Worm (Caenorhabditis elegans): ENCODE data around the gene T21C12.4.

The T21C12.4 gene

DNA sequence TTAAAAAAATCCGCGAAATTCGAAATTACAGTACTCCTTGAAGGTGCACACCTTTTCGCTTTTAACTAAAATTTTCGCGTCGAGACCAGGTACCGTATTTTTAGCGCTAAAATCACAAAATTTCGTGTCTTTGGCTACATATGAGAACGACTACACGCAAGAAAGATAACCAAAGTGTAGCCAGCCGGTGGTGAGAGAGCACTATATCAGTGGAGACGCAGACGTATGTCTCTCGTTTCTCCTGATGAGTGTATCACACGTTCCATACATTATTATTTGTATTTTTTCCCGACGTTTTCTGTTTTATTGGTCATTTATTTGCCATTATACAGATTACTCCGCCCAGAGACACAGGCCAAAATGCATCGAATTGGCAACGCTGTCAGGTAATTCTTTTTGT, 8.1 kb upstream of the T21C12.4 start, which contains the start of gene acdh-11 (continued):
- no peak for TF ChIP-seq ceh-28 (tag; optimal IDR thresholded peaks at IDR 0.05)
- TF ChIP-seq unc-130 (GFP tag; optimal IDR thresholded peaks at IDR 0.05) = no peak
- no peak for TF ChIP-seq Y105C5A.15 (GFP tag; IDR thresholded peaks at IDR 0.05)
- TF ChIP-seq hlh-30 (tag; optimal IDR thresholded peaks at IDR 0.05; ENCODE audit: insufficient read depth) = peak; percentile 56
- TF ChIP-seq nhr-28 (tag; optimal IDR thresholded peaks at IDR 0.05) = peak; percentile 98
- TF ChIP-seq ctbp-1 (GFP tag; IDR thresholded peaks at IDR 0.05) = no peak
- TF ChIP-seq spr-1 (tag; optimal IDR thresholded peaks at IDR 0.05) = no peak
- no peak for TF ChIP-seq nhr-111 (GFP tag; optimal IDR thresholded peaks at IDR 0.05)
- TF ChIP-seq mxl-3 (GFP tag; optimal IDR thresholded peaks at IDR 0.05) = peak; percentile 55
- no peak for TF ChIP-seq Y75B8A.6 (GFP tag; IDR thresholded peaks at IDR 0.05)
- TF ChIP-seq dmd-8 (GFP tag; IDR thresholded peaks at IDR 0.05) = no peak
- peak; percentile 35 for TF ChIP-seq nhr-102 (tag; optimal IDR thresholded peaks at IDR 0.05)
- no peak for TF ChIP-seq rbr-2 (tag; optimal IDR thresholded peaks at IDR 0.05)
- no peak for TF ChIP-seq lin-15B (tag; optimal IDR thresholded peaks at IDR 0.05)
- no peak for TF ChIP-seq tag-97 (GFP tag; IDR thresholded peaks at IDR 0.05)
- TF ChIP-seq vab-7 (GFP tag; IDR thresholded peaks at IDR 0.05) = no peak
- no peak for TF ChIP-seq lin-29 (GFP tag; IDR thresholded peaks at IDR 0.05)
- peak in 1 of 2 experiments; percentile 2 for TF ChIP-seq hif-1 (tag; optimal IDR thresholded peaks at IDR 0.05)
- TF ChIP-seq madf-9 (GFP tag; conservative IDR thresholded peaks at IDR 0.05) = no peak
- TF ChIP-seq zfp-3 (GFP tag; conservative IDR thresholded peaks at IDR 0.05) = no peak
- TF ChIP-seq F10B5.3 (tag; optimal IDR thresholded peaks at IDR 0.05) = no peak
- no peak for TF ChIP-seq lin-1 (GFP tag; IDR thresholded peaks at IDR 0.05)
- TF ChIP-seq nhr-77 (tag; optimal IDR thresholded peaks at IDR 0.05) = peak; percentile 14

DNA sequence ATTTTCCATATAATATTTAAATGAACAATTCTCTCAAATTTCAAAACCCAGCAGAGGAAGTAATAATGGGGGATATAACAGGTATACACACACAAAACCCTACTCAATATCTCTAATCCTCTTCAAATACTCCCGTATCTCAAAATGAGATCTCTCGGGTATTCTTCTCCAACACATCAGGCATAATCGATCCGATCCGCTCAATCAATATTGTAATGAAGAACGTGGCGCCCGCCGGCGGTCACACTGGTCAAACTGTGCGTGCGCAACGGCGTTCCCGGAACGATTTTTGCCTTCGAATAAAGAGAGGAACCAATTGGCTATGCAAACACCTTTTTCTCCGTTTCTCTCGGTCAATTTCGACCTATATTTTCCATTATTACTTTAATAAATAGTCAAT, 4.7 kb upstream of the T21C12.4 start:
- TF ChIP-seq ceh-28 (tag; optimal IDR thresholded peaks at IDR 0.05) (peak; percentile 23), madf-5 (GFP tag; IDR thresholded peaks at IDR 0.05) (no peak)

DNA sequence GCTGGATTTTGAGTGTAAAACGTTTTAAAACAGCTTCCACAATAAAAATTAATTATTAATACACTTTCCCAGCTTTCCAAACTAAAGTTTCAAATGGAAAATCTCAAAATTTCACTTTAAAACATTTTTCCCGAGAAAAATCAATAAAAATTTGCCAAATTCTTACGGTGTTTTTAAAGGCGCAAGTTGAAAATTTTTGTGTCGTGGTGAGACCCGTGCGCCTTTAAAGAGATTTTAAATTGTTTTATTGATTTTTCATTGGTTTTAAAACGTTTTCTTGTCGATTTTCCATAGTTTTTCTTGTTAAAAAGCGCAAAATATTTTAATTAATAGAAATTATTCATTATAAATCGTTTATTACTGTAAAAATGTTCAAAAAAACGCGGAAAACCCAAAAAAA, 4.1 kb upstream of the T21C12.4 start, which contains the start of gene Y45F3A.1:
Y45F3A.1 (minus strand) TSS at position 12 of the 400 bp plus-strand sequence.
- no peak for TF ChIP-seq ceh-32 (tag; optimal IDR thresholded peaks at IDR 0.05; ENCODE audit: poor library complexity)
- TF ChIP-seq nhr-11 (tag; optimal IDR thresholded peaks at IDR 0.05) = no peak
- TF ChIP-seq egl-43 (GFP tag; IDR thresholded peaks at IDR 0.05) = no peak
- TF ChIP-seq lin-13 (GFP tag; optimal IDR thresholded peaks at IDR 0.05) = no peak
- TF ChIP-seq attf-4 (tag; optimal IDR thresholded peaks at IDR 0.05) = no peak
- no peak for TF ChIP-seq fkh-10 (GFP tag; optimal IDR thresholded peaks at IDR 0.05)
- TF ChIP-seq ZK337.2 (GFP tag; IDR thresholded peaks at IDR 0.05) = no peak
- TF ChIP-seq ztf-11 (tag; optimal IDR thresholded peaks at IDR 0.05) = no peak
- no peak for TF ChIP-seq zip-2 (tag; optimal IDR thresholded peaks at IDR 0.05)
- TF ChIP-seq lim-7 (GFP tag; IDR thresholded peaks at IDR 0.05) = no peak
- TF ChIP-seq nhr-41 (GFP tag; IDR thresholded peaks at IDR 0.05) = no peak
- no peak for TF ChIP-seq T26A8.4 (GFP tag; IDR thresholded peaks at IDR 0.05)
- no peak for TF ChIP-seq ztf-7 (tag; optimal IDR thresholded peaks at IDR 0.05)
- TF ChIP-seq Y48G9A.11 (GFP tag; IDR thresholded peaks at IDR 0.05) = no peak

DNA sequence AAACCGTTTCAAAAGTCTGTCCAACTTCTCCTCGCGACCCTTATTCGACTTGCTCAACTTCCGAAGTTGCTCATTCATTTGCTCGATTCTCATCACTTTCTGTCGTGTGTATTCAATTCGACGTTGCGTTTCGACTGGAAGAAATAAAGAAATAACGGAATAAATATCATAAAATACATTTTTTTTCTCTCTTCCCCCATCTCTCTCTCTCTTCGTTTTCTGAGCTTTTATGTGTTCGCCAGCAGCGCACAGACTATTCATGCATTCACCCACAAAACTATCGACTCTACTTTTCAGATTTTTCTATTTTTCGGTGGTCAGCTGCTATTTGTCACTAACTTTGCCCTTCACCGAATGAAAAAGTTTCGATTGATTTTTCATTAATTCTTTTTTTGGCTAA, 2.5 kb upstream of the T21C12.4 start, which contains the start of gene rab-30:
rab-30 (plus strand) TSS at position 301 of the 400 bp plus-strand sequence.
- TF ChIP-seq spr-3 (GFP tag; optimal IDR thresholded peaks at IDR 0.05) = no peak
- no peak for TF ChIP-seq set-16 (GFP tag; IDR thresholded peaks at IDR 0.05)
- TF ChIP-seq ceh-20 (GFP tag; IDR thresholded peaks at IDR 0.05) = no peak
- TF ChIP-seq hlh-11 (tag; optimal IDR thresholded peaks at IDR 0.05) = no peak
- no peak for TF ChIP-seq gei-8 (GFP tag; optimal IDR thresholded peaks at IDR 0.05)
- no peak for TF ChIP-seq unc-62 (GFP tag; optimal IDR thresholded peaks at IDR 0.05 in 1 of 2)
- no peak for TF ChIP-seq unc-62 (tag; optimal IDR thresholded peaks at IDR 0.05)
- no peak for TF ChIP-seq lin-1 (GFP tag; IDR thresholded peaks at IDR 0.05)
- TF ChIP-seq aha-1 (tag) = peak; percentile 43
